Fruit fly (Drosophila melanogaster) whole organism, embryonic: ENCODE data around the gene CG5793.

Experiments
- Aef1 ChIP-seq: fragments of 200-800 bp; sonication (Bioruptor generic); IDR thresholded peaks from 3 replicates; pipeline ENCODE4 v1.3.6; 2022; ENCODE audit warnings: missing biosample characterization, missing genetic modification characterization
- BEAF-32 ChIP-seq: fragments of 200-800 bp; sonication (Bioruptor generic); optimal IDR thresholded peaks from 3 replicates; lab custom pipeline; 2017; ENCODE audit warnings: missing biosample characterization, missing genetic modification characterization, mild to moderate bottlenecking, moderate library complexity, missing genetic modification reagents
- Bteb2 ChIP-seq: fragments of 200-800 bp; sonication (Bioruptor generic); optimal IDR thresholded peaks from 2 replicates; lab custom pipeline; 2016; ENCODE audit warnings: missing biosample characterization, missing genetic modification characterization
- C15 ChIP-seq: fragments of 200-800 bp; sonication (Bioruptor generic); IDR thresholded peaks from 3 replicates; pipeline ENCODE4 v1.3.6; 2022; ENCODE audit warnings: missing biosample characterization, missing genetic modification characterization
- CG10959 ChIP-seq: fragments of 200-800 bp; sonication (Bioruptor generic); IDR thresholded peaks from 2 replicates; pipeline ENCODE4 v1.3.6; 2022; ENCODE audit warnings: missing biosample characterization, missing genetic modification characterization
- CG11398 ChIP-seq: fragments of 200-800 bp; sonication (Bioruptor generic); optimal IDR thresholded peaks from 2 replicates; lab custom pipeline; 2016; ENCODE audit warnings: missing biosample characterization, missing genetic modification characterization
- CG1233 ChIP-seq: fragments of 200-800 bp; sonication (Bioruptor generic); optimal IDR thresholded peaks from 4 replicates; lab custom pipeline; 2018; ENCODE audit warnings: missing biosample characterization, mild to moderate bottlenecking, missing genetic modification characterization
- CG12659 ChIP-seq: fragments of 200-800 bp; sonication (Bioruptor generic); optimal IDR thresholded peaks from 3 replicates; lab custom pipeline; 2017; ENCODE audit warnings: mild to moderate bottlenecking, missing biosample characterization, missing genetic modification reagents, missing genetic modification characterization
- CG12744 ChIP-seq: fragments of 200-800 bp; sonication (Bioruptor generic); optimal IDR thresholded peaks from 2 replicates; lab custom pipeline; 2016; ENCODE audit warnings: missing biosample characterization, missing genetic modification characterization
- CG13424 ChIP-seq: fragments of 200-800 bp; sonication (Bioruptor generic); optimal IDR thresholded peaks from 2 replicates; lab custom pipeline; 2019; ENCODE audit warnings: missing biosample characterization, mild to moderate bottlenecking, missing genetic modification characterization, moderate library complexity
- CG1603 ChIP-seq: fragments of 200-800 bp; sonication (Bioruptor generic); optimal IDR thresholded peaks from 2 replicates; lab custom pipeline; 2019; ENCODE audit warnings: missing biosample characterization, mild to moderate bottlenecking, missing genetic modification characterization, moderate library complexity
- CG16779 ChIP-seq: fragments of 200-800 bp; sonication (Bioruptor generic); IDR thresholded peaks from 2 replicates; pipeline ENCODE4 v1.3.6; 2022; ENCODE audit warnings: missing biosample characterization, missing genetic modification characterization
- CG42726 ChIP-seq: fragments of 200-800 bp; sonication (Bioruptor generic); IDR thresholded peaks from 2 replicates; pipeline ENCODE4 v1.3.6; 2022; ENCODE audit warnings: missing biosample characterization, missing genetic modification characterization; ENCODE audit not compliant: partially characterized antibody
- CG5953 ChIP-seq: fragments of 200-800 bp; sonication (Bioruptor generic); IDR thresholded peaks from 2 replicates; pipeline ENCODE4 v1.3.6; 2022; ENCODE audit warnings: missing biosample characterization, missing genetic modification characterization
- CG8359 ChIP-seq: fragments of 200-800 bp; sonication (Bioruptor generic); optimal IDR thresholded peaks from 2 replicates; lab custom pipeline; 2017; ENCODE audit warnings: missing biosample characterization, mild to moderate bottlenecking, missing genetic modification characterization, borderline replicate concordance
- CG9609 ChIP-seq: fragments of 200-800 bp; sonication (Bioruptor generic); optimal IDR thresholded peaks from 3 replicates; lab custom pipeline; 2016; ENCODE audit warnings: missing biosample characterization, missing genetic modification characterization
- Dfd ChIP-seq, 2 experiments: fragments of >200 bp; optimal IDR thresholded peaks; 2 replicates each; lab custom pipeline; 2017; ENCODE audit warnings: missing biosample characterization in 2 of 2, missing genetic modification characterization in 2 of 2
- Dip3 ChIP-seq: fragments of 200-800 bp; sonication (Bioruptor generic); optimal IDR thresholded peaks from 3 replicates; lab custom pipeline; 2016; ENCODE audit warnings: missing biosample characterization, missing genetic modification characterization
- Fer1 ChIP-seq: fragments of 200-800 bp; sonication (Bioruptor generic); optimal IDR thresholded peaks from 2 replicates; lab custom pipeline; 2017; ENCODE audit warnings: missing biosample characterization, mild to moderate bottlenecking, missing genetic modification characterization
- Fer2 ChIP-seq: fragments of 200-800 bp; sonication (Bioruptor generic); optimal IDR thresholded peaks from 2 replicates; lab custom pipeline; 2018; ENCODE audit warnings: missing biosample characterization, mild to moderate bottlenecking, missing genetic modification characterization, moderate library complexity
- HLHmδ ChIP-seq: fragments of 200-800 bp; sonication (Bioruptor generic); optimal IDR thresholded peaks from 2 replicates; lab custom pipeline; 2018; ENCODE audit warnings: missing biosample characterization, mild to moderate bottlenecking, missing genetic modification characterization, moderate library complexity
- MBD-R2 ChIP-seq: fragments of 200-800 bp; sonication (Bioruptor generic); IDR thresholded peaks from 2 replicates; pipeline ENCODE4 v1.3.6; 2022; ENCODE audit warnings: missing biosample characterization, missing genetic modification characterization
- Max ChIP-seq: fragments of 200-800 bp; sonication (Bioruptor generic); optimal IDR thresholded peaks from 2 replicates; lab custom pipeline; 2016; ENCODE audit warnings: missing biosample characterization, mild to moderate bottlenecking, missing genetic modification characterization
- Nf-YC ChIP-seq: fragments of 200-800 bp; optimal IDR thresholded peaks from 3 replicates; lab custom pipeline; 2019; ENCODE audit warnings: missing biosample characterization, mild to moderate bottlenecking, missing genetic modification characterization, moderate library complexity
- Rfx ChIP-seq: fragments of 200-800 bp; sonication (Bioruptor generic); IDR thresholded peaks from 2 replicates; pipeline ENCODE4 v1.3.6; 2022; ENCODE audit warnings: missing biosample characterization, missing genetic modification characterization
- al ChIP-seq: fragments of 200-800 bp; sonication (Bioruptor generic); IDR thresholded peaks from 2 replicates; pipeline ENCODE4 v1.3.6; 2022; ENCODE audit warnings: missing biosample characterization, missing genetic modification characterization
- ato ChIP-seq: fragments of 200-800 bp; sonication (Bioruptor generic); IDR thresholded peaks from 2 replicates; pipeline ENCODE4 v1.3.6; 2022; ENCODE audit warnings: missing biosample characterization, missing genetic modification characterization; ENCODE audit not compliant: partially characterized antibody
- bcd ChIP-seq: fragments of 200-800 bp; sonication (Bioruptor generic); optimal IDR thresholded peaks from 2 replicates; lab custom pipeline; 2017; ENCODE audit warnings: missing biosample characterization, mild to moderate bottlenecking, missing genetic modification characterization
- cato ChIP-seq: fragments of 200-800 bp; sonication (Bioruptor generic); optimal IDR thresholded peaks from 2 replicates; lab custom pipeline; 2016; ENCODE audit warnings: missing biosample characterization, missing genetic modification characterization, borderline replicate concordance
- chif ChIP-seq, 2 experiments: fragments of 200-800 bp; sonication (Bioruptor generic); optimal IDR thresholded peaks; 3 replicates each; lab custom pipeline; 2016; ENCODE audit warnings: missing biosample characterization in 2 of 2, missing genetic modification characterization in 2 of 2
- ci ChIP-seq: fragments of 200-800 bp; sonication (Bioruptor generic); IDR thresholded peaks from 3 replicates; pipeline ENCODE4 v1.3.6; 2022; ENCODE audit warnings: missing biosample characterization, missing genetic modification characterization
- crp ChIP-seq, 2 experiments: fragments of 200-800 bp; sonication (Bioruptor generic); optimal IDR thresholded peaks; 2 replicates in 1 of 2; 3 replicates in 1 of 2; lab custom pipeline; 2017; ENCODE audit warnings: missing biosample characterization in 2 of 2, missing genetic modification characterization in 2 of 2, mild to moderate bottlenecking in 1 of 2, moderate library complexity in 1 of 2
- dysf ChIP-seq: fragments of 200-800 bp; sonication (Bioruptor generic); IDR thresholded peaks from 3 replicates; pipeline ENCODE4 v1.3.6; 2022; ENCODE audit warnings: missing biosample characterization, missing genetic modification characterization
- emc ChIP-seq: fragments of 200-800 bp; sonication (Bioruptor generic); optimal IDR thresholded peaks from 2 replicates; lab custom pipeline; 2016; ENCODE audit warnings: missing biosample characterization, missing genetic modification characterization
- hb ChIP-seq: fragments of 200-800 bp; sonication (Bioruptor generic); IDR thresholded peaks from 3 replicates; pipeline ENCODE4 v1.3.6; 2022; ENCODE audit warnings: missing biosample characterization, missing genetic modification characterization; ENCODE audit not compliant: partially characterized antibody
- jigr1 ChIP-seq: fragments of 200-800 bp; sonication (Bioruptor generic); IDR thresholded peaks from 3 replicates; pipeline ENCODE4 v1.3.6; 2022; ENCODE audit warnings: missing biosample characterization, missing genetic modification characterization
- lov ChIP-seq, 2 experiments: fragments of 200-800 bp in 1 of 2; fragments of >200 bp in 1 of 2; sonication (Bioruptor generic) in 1 of 2; IDR thresholded peaks in 1 of 2; optimal IDR thresholded peaks in 1 of 2; 2 replicates in 1 of 2; 3 replicates in 1 of 2; pipeline versions ENCODE4 v1.3.6 to Lab custom; 2017 to 2022; ENCODE audit warnings: missing biosample characterization in 1 of 2, missing genetic modification characterization in 1 of 2
- luna ChIP-seq: fragments of 200-800 bp; sonication (Bioruptor generic); optimal IDR thresholded peaks from 2 replicates; lab custom pipeline; 2016; ENCODE audit warnings: missing biosample characterization, missing genetic modification characterization
- nerfin-2 ChIP-seq: fragments of 200-800 bp; sonication (Bioruptor generic); IDR thresholded peaks from 2 replicates; pipeline ENCODE4 v1.3.6; 2022; ENCODE audit warnings: missing biosample characterization, missing genetic modification characterization; ENCODE audit not compliant: partially characterized antibody
- otp ChIP-seq: fragments of 200-800 bp; sonication (Bioruptor generic); IDR thresholded peaks from 3 replicates; pipeline ENCODE4, ENCODE4 v1.3.6; 2022; ENCODE audit warnings: missing biosample characterization, missing genetic modification characterization
- p53 ChIP-seq: fragments of 200-800 bp; sonication (Bioruptor generic); optimal IDR thresholded peaks from 2 replicates; lab custom pipeline; 2016; ENCODE audit warnings: missing biosample characterization, missing genetic modification characterization
- pzg ChIP-seq: fragments of 200-800 bp; sonication (Bioruptor generic); optimal IDR thresholded peaks from 3 replicates; lab custom pipeline; 2018; ENCODE audit warnings: missing biosample characterization, mild to moderate bottlenecking, missing genetic modification characterization, moderate library complexity
- sens ChIP-seq: fragments of 200-800 bp; sonication (Bioruptor generic); peaks from one replicate; lab custom pipeline; 2016; ENCODE audit warnings: missing biosample characterization, missing genetic modification characterization
- sim ChIP-seq: fragments of 200-800 bp; sonication (Bioruptor generic); IDR thresholded peaks from 2 replicates; pipeline ENCODE4 v1.3.6; 2022; ENCODE audit warnings: missing biosample characterization, missing genetic modification characterization
- sqz ChIP-seq: fragments of 200-800 bp; sonication (Bioruptor generic); optimal IDR thresholded peaks from 3 replicates; lab custom pipeline; 2018; ENCODE audit warnings: missing biosample characterization, mild to moderate bottlenecking, missing genetic modification characterization
- tna ChIP-seq: fragments of 200-800 bp; sonication (Bioruptor generic); IDR thresholded peaks from 2 replicates; pipeline ENCODE4 v1.3.6; 2022; ENCODE audit warnings: missing biosample characterization, missing genetic modification characterization; ENCODE audit not compliant: partially characterized antibody
- trh ChIP-seq: fragments of 200-800 bp; sonication (Bioruptor generic); optimal IDR thresholded peaks from 2 replicates; lab custom pipeline; 2016; ENCODE audit warnings: missing biosample characterization, missing genetic modification characterization
- wor ChIP-seq: fragments of 200-800 bp; sonication (Bioruptor generic); IDR thresholded peaks from 2 replicates; pipeline ENCODE4 v1.3.6; 2022; ENCODE audit warnings: missing biosample characterization, missing genetic modification characterization

CG5793 gene

dm6 chr3R:21112742-21113465 is 14.5 kb upstream of the CG5793 start (continued):
- peak; percentile 87 for TF ChIP-seq CG5953 (GFP tag; lab: Robert Waterston, UW)
- no peak for TF ChIP-seq CG42726 (GFP tag; lab: Robert Waterston, UW)
- TF ChIP-seq nerfin-2 (GFP tag; lab: Robert Waterston, UW), result no peak
- peak; percentile 76 for TF ChIP-seq CG10959
- no peak for TF ChIP-seq BEAF-32 (GFP tag; lab: Kevin White, UChicago)
- 0 out of 2 replicates have a peak, but pooled peaks have one; percentile 7 for TF ChIP-seq tna (GFP tag; lab: Robert Waterston, UW)
- TF ChIP-seq CG12744 (GFP tag; lab: Kevin White, UChicago), result peak; percentile 92
- TF ChIP-seq chif (GFP tag; optimal IDR thresholded peaks at IDR 0.05; lab: Kevin White, UChicago), result peak; percentile 88 to 90
- TF ChIP-seq Fer2 (tag; lab: Kevin White, UChicago), result peak; percentile 7
- peak; percentile 67 for TF ChIP-seq CG1233 (GFP tag; lab: Kevin White, UChicago)
- TF ChIP-seq p53 (GFP tag; lab: Kevin White, UChicago), result peak; percentile 46
- TF ChIP-seq CG16779 (GFP tag; lab: Robert Waterston, UW), result peak; percentile 81
- TF ChIP-seq Dip3 (GFP tag; lab: Kevin White, UChicago), result peak; percentile 87
- peak; percentile 79 for TF ChIP-seq Aef1 (GFP tag; lab: Robert Waterston, UW)
- peak; percentile 94 for TF ChIP-seq Rfx (GFP tag; lab: Robert Waterston, UW)
- TF ChIP-seq HLHmδ (GFP tag; lab: Kevin White, UChicago), result no peak
- TF ChIP-seq sqz, result no peak
- TF ChIP-seq ci (GFP tag; lab: Robert Waterston, UW), result peak; percentile 94
- TF ChIP-seq CG11398 (GFP tag; lab: Kevin White, UChicago), result peak; percentile 86
- TF ChIP-seq Fer1, result peak; percentile 91
- peak; percentile 73 for TF ChIP-seq cato
- TF ChIP-seq pzg (GFP tag; lab: Kevin White, UChicago), result no peak
- no peak for TF ChIP-seq emc (GFP tag; lab: Kevin White, UChicago)
- TF ChIP-seq jigr1 (GFP tag; lab: Robert Waterston, UW), result peak; percentile 46; the same call in 1 of the 3 replicates
- TF ChIP-seq wor (GFP tag; lab: Robert Waterston, UW), result peak; percentile 77
- peak; percentile 86 for TF ChIP-seq Nf-YC (tag; lab: Kevin White, UChicago)
- peak; percentile 87 for TF ChIP-seq CG9609
- TF ChIP-seq dysf (GFP tag; lab: Robert Waterston, UW), result peak; percentile 89
- peak in 1 of 2 experiments; percentile 65 for TF ChIP-seq crp (GFP tag; optimal IDR thresholded peaks at IDR 0.05; lab: Kevin White, UChicago)
- 0 out of 3 replicates have a peak, but pooled peaks have one; percentile 50 for TF ChIP-seq C15 (GFP tag; lab: Robert Waterston, UW)
- peak; percentile 93 for TF ChIP-seq CG1603
- TF ChIP-seq bcd, result peak; percentile 78
- no peak for TF ChIP-seq hb (GFP tag; lab: Robert Waterston, UW)
- TF ChIP-seq CG13424 (tag; lab: Kevin White, UChicago), result peak; percentile 87
- peak; percentile 80 for TF ChIP-seq luna (GFP tag; lab: Kevin White, UChicago)
- peak; percentile 65; the same call in 1 of the 2 replicates for TF ChIP-seq sim (GFP tag; lab: Robert Waterston, UW)
- TF ChIP-seq MBD-R2 (GFP tag; lab: Robert Waterston, UW), result peak; percentile 60; the same call in 1 of the 2 replicates
- TF ChIP-seq Dfd (GFP tag; optimal IDR thresholded peaks at IDR 0.05; lab: Kevin White, UChicago), result no peak
- TF ChIP-seq sens (GFP tag; lab: Kevin White, UChicago), result peak; percentile 98
- peak; percentile 87 for TF ChIP-seq otp (GFP tag; lab: Robert Waterston, UW)
- TF ChIP-seq al (GFP tag; lab: Robert Waterston, UW), result peak; percentile 73
- TF ChIP-seq Bteb2 (GFP tag; lab: Kevin White, UChicago), result peak; percentile 89
- TF ChIP-seq Max, result peak; percentile 51
- TF ChIP-seq CG12659 (GFP tag; lab: Kevin White, UChicago), result peak; percentile 86
- TF ChIP-seq lov (optimal IDR thresholded peaks at IDR 0.05; lab: Kevin White, UChicago), result no peak
- TF ChIP-seq lov (GFP tag; IDR thresholded peaks at IDR 0.05; lab: Robert Waterston, UW), result peak; percentile 55; the same call in 1 of the 3 replicates
- peak; percentile 57 for TF ChIP-seq CG8359
- peak; percentile 68 for TF ChIP-seq trh
- TF ChIP-seq ato, result no peak
